Worm (Caenorhabditis elegans): ENCODE results near the gene F49F1.2.
"Not testable (repeated sequence)": the region's sequence is repeated elsewhere in the genome, so short reads cannot be mapped to it uniquely, and the experiment has no call there.

Gene F49F1.2

ce11 chrIV:4108767-4109166 is 7.0 kb upstream of the F49F1.2 start, which contains the start of gene C35B1.7:
Gene C35B1.7, plus strand, starts transcription at chrIV:4109067.
- TF ChIP-seq klf-2 (GFP tag; conservative IDR thresholded peaks at IDR 0.05), result no peak
- TF ChIP-seq cog-1 (tag; optimal IDR thresholded peaks at IDR 0.05), result no peak
- TF ChIP-seq flt-1 (GFP tag; IDR thresholded peaks at IDR 0.05), result no peak
- no peak for TF ChIP-seq ref-1 (GFP tag; conservative IDR thresholded peaks at IDR 0.05)
- TF ChIP-seq ztf-29 (GFP tag; IDR thresholded peaks at IDR 0.05), result no peak
- no peak for TF ChIP-seq ztf-23 (GFP tag; IDR thresholded peaks at IDR 0.05)
- no peak for TF ChIP-seq med-1 (GFP tag; optimal IDR thresholded peaks at IDR 0.05; ENCODE audit: insufficient read depth)
- TF ChIP-seq T22C8.4 (GFP tag; IDR thresholded peaks at IDR 0.05), result no peak
- no peak for TF ChIP-seq tab-1 (GFP tag; IDR thresholded peaks at IDR 0.05)

- TF ChIP-seq med-1 (GFP tag; optimal IDR thresholded peaks at IDR 0.05; ENCODE audit: insufficient read depth) (no peak), tab-1 (GFP tag; IDR thresholded peaks at IDR 0.05) (no peak), ref-1 (GFP tag; conservative IDR thresholded peaks at IDR 0.05) (no peak), flt-1 (GFP tag; IDR thresholded peaks at IDR 0.05) (no peak), klf-2 (GFP tag; conservative IDR thresholded peaks at IDR 0.05) (no peak), T22C8.4 (GFP tag; IDR thresholded peaks at IDR 0.05) (no peak), ztf-23 (GFP tag; IDR thresholded peaks at IDR 0.05) (no peak), cog-1 (tag; optimal IDR thresholded peaks at IDR 0.05) (no peak), ztf-29 (GFP tag; IDR thresholded peaks at IDR 0.05) (no peak)
Observed at ce11 chrIV:4112387-4112786, 3.4 kb upstream of the F49F1.2 start, which contains the start of gene F49F1.14. Gene F49F1.14, minus strand, starts transcription at chrIV:4112487.

ce11 chrIV:4114526-4114925 is 1.2 kb upstream of the F49F1.2 start, which contains the start of gene F49F1.15:
Gene F49F1.15, minus strand, starts transcription at chrIV:4114626.
- TF ChIP-seq ztf-29 (GFP tag; IDR thresholded peaks at IDR 0.05) (no peak), cog-1 (tag; optimal IDR thresholded peaks at IDR 0.05) (no peak), med-1 (GFP tag; optimal IDR thresholded peaks at IDR 0.05; ENCODE audit: insufficient read depth) (no peak), ref-1 (GFP tag; conservative IDR thresholded peaks at IDR 0.05) (no peak), tab-1 (GFP tag; IDR thresholded peaks at IDR 0.05) (no peak), T22C8.4 (GFP tag; IDR thresholded peaks at IDR 0.05) (no peak), ztf-23 (GFP tag; IDR thresholded peaks at IDR 0.05) (no peak), flt-1 (GFP tag; IDR thresholded peaks at IDR 0.05) (no peak), klf-2 (GFP tag; conservative IDR thresholded peaks at IDR 0.05) (no peak)

- no peak for TF ChIP-seq flt-1 (GFP tag; IDR thresholded peaks at IDR 0.05)
- no peak for TF ChIP-seq klf-2 (GFP tag; conservative IDR thresholded peaks at IDR 0.05)
- no peak for TF ChIP-seq cog-1 (tag; optimal IDR thresholded peaks at IDR 0.05)
- no peak for TF ChIP-seq tab-1 (GFP tag; IDR thresholded peaks at IDR 0.05)
- TF ChIP-seq ref-1 (GFP tag; conservative IDR thresholded peaks at IDR 0.05), result no peak
- TF ChIP-seq med-1 (GFP tag; optimal IDR thresholded peaks at IDR 0.05; ENCODE audit: insufficient read depth), result no peak
- no peak for TF ChIP-seq T22C8.4 (GFP tag; IDR thresholded peaks at IDR 0.05)
- TF ChIP-seq ztf-29 (GFP tag; IDR thresholded peaks at IDR 0.05), result no peak
- TF ChIP-seq ztf-23 (GFP tag; IDR thresholded peaks at IDR 0.05), result no peak
Observed at ce11 chrIV:4117432-4117831, 1.7 kb downstream of the F49F1.2 start, which contains the start of gene drd-50. Gene drd-50, plus strand, starts transcription at chrIV:4117732.

ce11 chrIV:4120263-4120662 is 4.5 kb downstream of the F49F1.2 start, which contains the start of gene F49F1.5:
Gene F49F1.5, minus strand, starts transcription at chrIV:4120415.
- TF ChIP-seq cog-1 (tag; optimal IDR thresholded peaks at IDR 0.05) (no peak), flt-1 (GFP tag; IDR thresholded peaks at IDR 0.05) (no peak), tab-1 (GFP tag; IDR thresholded peaks at IDR 0.05) (no peak), ztf-29 (GFP tag; IDR thresholded peaks at IDR 0.05) (no peak), T22C8.4 (GFP tag; IDR thresholded peaks at IDR 0.05) (no peak), ztf-23 (GFP tag; IDR thresholded peaks at IDR 0.05) (no peak)

- TF ChIP-seq ztf-29 (GFP tag; IDR thresholded peaks at IDR 0.05), result no peak
- TF ChIP-seq cog-1 (tag; optimal IDR thresholded peaks at IDR 0.05), result no peak
- TF ChIP-seq flt-1 (GFP tag; IDR thresholded peaks at IDR 0.05), result no peak
- TF ChIP-seq ztf-23 (GFP tag; IDR thresholded peaks at IDR 0.05), result no peak
- no peak for TF ChIP-seq med-1 (GFP tag; optimal IDR thresholded peaks at IDR 0.05; ENCODE audit: insufficient read depth)
- no peak for TF ChIP-seq ref-1 (GFP tag; conservative IDR thresholded peaks at IDR 0.05)
- no peak for TF ChIP-seq klf-2 (GFP tag; conservative IDR thresholded peaks at IDR 0.05)
- TF ChIP-seq tab-1 (GFP tag; IDR thresholded peaks at IDR 0.05), result no peak
- no peak for TF ChIP-seq T22C8.4 (GFP tag; IDR thresholded peaks at IDR 0.05)
Observed at ce11 chrIV:4121055-4121454, 5.3 kb downstream of the F49F1.2 start.

- TF ChIP-seq ref-1 (GFP tag; conservative IDR thresholded peaks at IDR 0.05), result no peak
- no peak for TF ChIP-seq T22C8.4 (GFP tag; IDR thresholded peaks at IDR 0.05)
- no peak for TF ChIP-seq cog-1 (tag; optimal IDR thresholded peaks at IDR 0.05)
- TF ChIP-seq ztf-29 (GFP tag; IDR thresholded peaks at IDR 0.05), result no peak
- no peak for TF ChIP-seq klf-2 (GFP tag; conservative IDR thresholded peaks at IDR 0.05)
- TF ChIP-seq tab-1 (GFP tag; IDR thresholded peaks at IDR 0.05), result no peak
Observed at ce11 chrIV:4123083-4123482, 7.3 kb downstream of the F49F1.2 start, which contains the start of gene mul-1. Gene mul-1, minus strand, starts transcription at chrIV:4123166.

- not testable (repeated sequence) for TF ChIP-seq ztf-29, tab-1, T22C8.4 (GFP tag; IDR thresholded peaks at IDR 0.05)
Observed at ce11 chrIV:4125657-4126056, 9.9 kb downstream of the F49F1.2 start, which contains the start of gene F49F1.7. Gene F49F1.7, minus strand, starts transcription at chrIV:4125757.

ce11 chrIV:4135744-4136143 is 20.0 kb downstream of the F49F1.2 start, which contains the start of gene F49F1.17:
Gene F49F1.17, minus strand, starts transcription at chrIV:4135844.
- no peak for TF ChIP-seq cog-1 (tag; optimal IDR thresholded peaks at IDR 0.05)
- TF ChIP-seq ztf-23 (GFP tag; IDR thresholded peaks at IDR 0.05), result no peak
- TF ChIP-seq tab-1 (GFP tag; IDR thresholded peaks at IDR 0.05), result no peak
- no peak for TF ChIP-seq ref-1 (GFP tag; conservative IDR thresholded peaks at IDR 0.05)
- TF ChIP-seq klf-2 (GFP tag; conservative IDR thresholded peaks at IDR 0.05), result no peak
- no peak for TF ChIP-seq ztf-29 (GFP tag; IDR thresholded peaks at IDR 0.05)
- no peak for TF ChIP-seq T22C8.4 (GFP tag; IDR thresholded peaks at IDR 0.05)
- no peak for TF ChIP-seq med-1 (GFP tag; optimal IDR thresholded peaks at IDR 0.05; ENCODE audit: insufficient read depth)

- no peak for TF ChIP-seq ztf-23 (GFP tag; IDR thresholded peaks at IDR 0.05)
- TF ChIP-seq klf-2 (GFP tag; conservative IDR thresholded peaks at IDR 0.05), result no peak
- no peak for TF ChIP-seq ztf-29 (GFP tag; IDR thresholded peaks at IDR 0.05)
- TF ChIP-seq T22C8.4 (GFP tag; IDR thresholded peaks at IDR 0.05), result no peak
- no peak for TF ChIP-seq ref-1 (GFP tag; conservative IDR thresholded peaks at IDR 0.05)
- no peak for TF ChIP-seq med-1 (GFP tag; optimal IDR thresholded peaks at IDR 0.05; ENCODE audit: insufficient read depth)
- TF ChIP-seq tab-1 (GFP tag; IDR thresholded peaks at IDR 0.05), result no peak
- no peak for TF ChIP-seq cog-1 (tag; optimal IDR thresholded peaks at IDR 0.05)
- TF ChIP-seq flt-1 (GFP tag; IDR thresholded peaks at IDR 0.05), result no peak
Observed at ce11 chrIV:4137472-4137871, 21.7 kb downstream of the F49F1.2 start, which contains the start of gene F49F1.9. Gene F49F1.9, minus strand, starts transcription at chrIV:4137572.

Measured in whole organism, midembryonic.